Worm (Caenorhabditis elegans): ENCODE measurements around the gene ZK1320.2.

- TF ChIP-seq rcor-1 (GFP tag; IDR thresholded peaks at IDR 0.05) (no peak), Y56A3A.18 (GFP tag; IDR thresholded peaks at IDR 0.05) (no peak), hsf-1 (GFP tag; IDR thresholded peaks at IDR 0.05) (no peak), akir-1 (GFP tag; optimal IDR thresholded peaks at IDR 0.05) (no peak), ceh-100 (GFP tag; IDR thresholded peaks at IDR 0.05) (no peak), aptf-2 (GFP tag; conservative IDR thresholded peaks at IDR 0.05) (no peak), F39B2.1 (GFP tag; IDR thresholded peaks at IDR 0.05) (no peak), B0019.2 (GFP tag; conservative IDR thresholded peaks at IDR 0.05) (no peak), ztf-26 (tag; optimal IDR thresholded peaks at IDR 0.05) (no peak), unc-62 (GFP tag; optimal IDR thresholded peaks at IDR 0.05) (no peak), dpff-1 (tag; optimal IDR thresholded peaks at IDR 0.05) (no peak)
These were observed 5.1 kb downstream of the ZK1320.2 start, which contains the start of gene ZK1307.2 for ce11 chrII:9653679-9654078.

Measured in whole organism, young adult.